Worm (Caenorhabditis elegans): Measurements from ENCODE around the gene B0218.7.

Gene B0218.7

DNA sequence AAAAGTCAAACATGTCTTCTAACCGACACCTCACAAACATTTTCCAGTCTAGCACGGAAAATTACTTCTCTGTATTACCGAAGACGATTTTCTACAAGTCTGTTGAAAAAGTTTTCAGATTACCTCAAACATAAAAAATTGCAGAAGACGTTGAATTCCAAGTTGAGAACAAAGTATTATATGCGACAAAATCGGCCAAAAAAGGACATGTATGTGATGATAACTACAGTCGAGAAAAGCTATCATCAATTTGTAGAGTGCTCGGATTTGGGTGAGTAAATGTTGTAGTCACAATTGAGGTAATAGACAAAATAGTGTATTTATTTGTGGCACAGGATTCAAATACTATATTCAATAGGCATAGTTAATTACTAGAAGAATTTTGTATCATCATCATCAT is 43.0 kb upstream of the B0218.7 start:
- TF ChIP-seq bed-1 (GFP tag; IDR thresholded peaks at IDR 0.05) (no peak), tbp1 (GFP tag; optimal IDR thresholded peaks at IDR 0.05) (no peak), lin-26 (GFP tag; IDR thresholded peaks at IDR 0.05) (no peak), Y56A3A.18 (GFP tag; IDR thresholded peaks at IDR 0.05) (no peak), akir-1 (GFP tag; optimal IDR thresholded peaks at IDR 0.05) (no peak), dpff-1 (tag; optimal IDR thresholded peaks at IDR 0.05) (no peak), rec-8 (tag; optimal IDR thresholded peaks at IDR 0.05) (no peak), nhr-120 (GFP tag; IDR thresholded peaks at IDR 0.05) (no peak), ama-1 (optimal IDR thresholded peaks at IDR 0.05) (no peak), ama-1 (GFP tag; optimal IDR thresholded peaks at IDR 0.05) (no peak), D2030.7 (GFP tag; IDR thresholded peaks at IDR 0.05) (no peak)

DNA sequence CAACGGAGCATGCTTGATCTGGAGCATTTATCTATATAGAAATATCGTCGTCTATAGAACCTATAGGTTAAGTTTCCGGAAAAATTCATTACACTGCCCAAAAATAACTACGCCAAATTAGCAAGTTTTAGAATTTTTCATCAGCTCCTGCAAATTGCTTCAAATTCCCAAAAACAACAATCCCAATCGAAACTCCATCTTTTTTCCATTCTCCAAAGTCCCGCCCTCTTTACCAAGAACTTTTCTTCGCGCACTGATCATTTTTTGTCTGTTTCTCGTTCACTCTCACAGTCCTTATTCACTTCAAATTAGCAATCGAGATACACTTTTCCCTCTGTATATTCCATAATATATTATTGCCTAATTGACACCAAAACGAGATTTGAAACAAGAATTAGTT is 40.5 kb upstream of the B0218.7 start, which contains the start of gene svh-1:
TSS of gene svh-1 (plus strand) at position 301 of the 400 bp plus-strand sequence.
- no peak for TF ChIP-seq F23B12.7 (tag; optimal IDR thresholded peaks at IDR 0.05; ENCODE audit: insufficient read depth)
- TF ChIP-seq Y53G8AR.9 (GFP tag; conservative IDR thresholded peaks at IDR 0.05), result no peak
- no peak for TF ChIP-seq fkh-3 (tag; optimal IDR thresholded peaks at IDR 0.05)
- TF ChIP-seq ztf-25 (GFP tag; IDR thresholded peaks at IDR 0.05), result no peak
- TF ChIP-seq madf-6 (GFP tag; IDR thresholded peaks at IDR 0.05), result no peak
- TF ChIP-seq hrde-1 (tag; optimal IDR thresholded peaks at IDR 0.05; ENCODE audit: borderline replicate concordance), result no peak
- TF ChIP-seq efl-1 (GFP tag; optimal IDR thresholded peaks at IDR 0.05), result no peak
- no peak for TF ChIP-seq let-526 (GFP tag; IDR thresholded peaks at IDR 0.05)
- TF ChIP-seq pha-4 (tag; optimal IDR thresholded peaks at IDR 0.05), result no peak

DNA sequence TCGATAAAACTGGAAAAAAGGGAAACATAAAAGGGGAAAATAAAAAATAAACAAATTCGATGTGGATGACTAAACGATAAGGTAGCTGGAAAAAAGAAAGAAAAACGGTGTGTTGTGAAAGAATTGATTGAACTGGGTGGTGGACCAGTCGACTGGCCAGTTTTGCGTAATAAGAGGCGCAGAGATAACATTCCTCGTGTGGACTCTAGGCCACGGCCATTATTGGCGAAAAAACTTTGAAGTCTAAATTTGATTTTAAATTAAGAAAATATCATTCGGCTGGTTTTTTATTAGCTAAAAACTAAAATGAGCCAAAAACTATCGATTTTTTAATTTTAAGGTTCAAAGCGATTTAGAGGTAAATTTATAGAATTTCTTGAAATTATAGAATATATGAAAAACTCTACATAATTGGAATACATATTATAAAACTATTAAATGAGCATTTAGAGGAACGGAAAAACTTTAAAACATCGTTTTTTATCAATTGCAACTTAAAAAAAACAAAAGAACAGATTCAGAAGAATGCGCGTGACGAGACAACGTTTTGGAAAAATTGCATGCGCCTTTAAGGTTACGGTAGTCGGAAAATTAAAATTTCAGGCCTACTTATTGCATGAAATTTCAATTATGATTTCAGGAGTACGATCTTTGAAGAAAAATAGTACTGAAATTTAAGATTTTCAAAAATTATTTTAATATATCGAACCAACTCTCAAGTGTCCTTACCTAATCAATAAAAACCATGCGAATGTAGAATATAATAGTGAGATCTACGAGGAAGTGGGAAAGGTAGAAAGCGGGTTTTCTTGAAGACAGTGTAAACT is 39.6 kb upstream of the B0218.7 start, which contains the start of gene hgrs-1:
TSS of gene hgrs-1 (minus strand) at position 777 of the 827 bp plus-strand sequence.
- TF ChIP-seq ceh-27 (GFP tag; optimal IDR thresholded peaks at IDR 0.05), result no peak
- no peak for TF ChIP-seq dpff-1 (tag; optimal IDR thresholded peaks at IDR 0.05)
- no peak for TF ChIP-seq F10E7.11 (tag; optimal IDR thresholded peaks at IDR 0.05)
- peak; percentile 35 for TF ChIP-seq attf-5 (GFP tag; optimal IDR thresholded peaks at IDR 0.05)
- TF ChIP-seq Y53G8AR.9 (GFP tag; conservative IDR thresholded peaks at IDR 0.05), result no peak
- TF ChIP-seq F49E8.2 (tag; optimal IDR thresholded peaks at IDR 0.05; ENCODE audit: insufficient read depth), result no peak
- peak; percentile 43 for TF ChIP-seq F33H1.4 (GFP tag; IDR thresholded peaks at IDR 0.05)
- peak; percentile 36 for TF ChIP-seq efl-1 (GFP tag; optimal IDR thresholded peaks at IDR 0.05)
- TF ChIP-seq madf-6 (GFP tag; IDR thresholded peaks at IDR 0.05), result peak; percentile 98
- TF ChIP-seq nhr-27 (tag; optimal IDR thresholded peaks at IDR 0.05), result no peak
- TF ChIP-seq ceh-40 (GFP tag; IDR thresholded peaks at IDR 0.05), result no peak
- TF ChIP-seq K11D2.4 (GFP tag; IDR thresholded peaks at IDR 0.05), result no peak
- TF ChIP-seq xnd-1 (tag; optimal IDR thresholded peaks at IDR 0.05), result peak; percentile 86
- no peak for TF ChIP-seq lag-1 (GFP tag; IDR thresholded peaks at IDR 0.05)
- peak; percentile 87 for TF ChIP-seq lsl-1 (GFP tag; optimal IDR thresholded peaks at IDR 0.05)
- peak; percentile 94 for TF ChIP-seq madf-8 (GFP tag; conservative IDR thresholded peaks at IDR 0.05)

DNA sequence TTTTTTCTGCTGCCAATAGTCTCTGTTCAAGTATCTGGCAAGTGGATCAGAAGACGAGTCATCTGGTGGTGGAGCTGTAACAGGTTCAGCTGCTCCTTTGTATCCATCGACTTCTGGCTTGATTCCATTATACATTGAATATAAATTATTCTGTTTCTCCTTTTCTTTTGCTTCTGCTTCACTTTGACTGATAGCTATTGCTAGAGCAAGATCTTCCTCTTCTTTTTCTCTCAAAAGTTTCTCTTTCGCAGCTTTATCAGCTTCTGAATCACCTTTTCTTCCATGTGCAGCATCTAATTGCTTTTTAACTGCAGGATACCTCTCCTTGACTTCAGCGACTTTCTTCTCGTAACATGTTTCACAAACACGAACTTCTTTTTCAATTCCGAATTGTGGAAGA is 37.7 kb upstream of the B0218.7 start:
- TF ChIP-seq ceh-58 (GFP tag; IDR thresholded peaks at IDR 0.05) (no peak), F55B11.4 (tag; optimal IDR thresholded peaks at IDR 0.05; ENCODE audit: borderline replicate concordance, insufficient read depth) (no peak), Y67H2A.10 (GFP tag; conservative IDR thresholded peaks at IDR 0.05) (no peak), sdz-38 (tag; optimal IDR thresholded peaks at IDR 0.05) (no peak), F23B12.7 (tag; optimal IDR thresholded peaks at IDR 0.05; ENCODE audit: insufficient read depth) (no peak), pha-4 (tag; optimal IDR thresholded peaks at IDR 0.05) (no peak), atf-7 (tag; optimal IDR thresholded peaks at IDR 0.05) (no peak), fkh-3 (tag; optimal IDR thresholded peaks at IDR 0.05) (no peak), B0336.3 (GFP tag; IDR thresholded peaks at IDR 0.05) (no peak), lin-26 (GFP tag; IDR thresholded peaks at IDR 0.05) (no peak), lsy-27 (tag; optimal IDR thresholded peaks at IDR 0.05; ENCODE audit: borderline replicate concordance, insufficient read depth) (no peak), chd-7 (tag; optimal IDR thresholded peaks at IDR 0.05) (no peak)

All from whole organism, young adult.